Worm (Caenorhabditis elegans) whole organism, young adult: ENCODE results near the gene R193.2.

Experiments used
- F10E7.11 ChIP-seq: sonication (generic microtip); optimal IDR thresholded peaks from 2 replicates; lab custom pipeline; 2017; ENCODE audit warnings: mild to moderate bottlenecking, missing genetic modification characterization, moderate library complexity, missing compliant biosample characterization
- F23B12.7 ChIP-seq: sonication (generic microtip); optimal IDR thresholded peaks from 2 replicates; lab custom pipeline; 2017; ENCODE audit warnings: missing genetic modification characterization, mild to moderate bottlenecking, missing compliant biosample characterization, antibody characterized with exemption, moderate library complexity; ENCODE audit not compliant: insufficient read depth
- F33H1.4 ChIP-seq: fragments of 200-800 bp; sonication (Bioruptor generic); IDR thresholded peaks from 2 replicates; pipeline ENCODE4 v1.3.6; 2022; ENCODE audit warnings: missing genetic modification reagents, missing genetic modification characterization, missing compliant biosample characterization
- F37B4.10 ChIP-seq: fragments of 200-800 bp; sonication (Bioruptor generic); IDR thresholded peaks from 2 replicates; pipeline ENCODE4 v1.3.6; 2022; ENCODE audit warnings: missing genetic modification characterization, missing compliant biosample characterization
- F52B5.7 ChIP-seq: sonication (generic microtip); optimal IDR thresholded peaks from 2 replicates; lab custom pipeline; 2016; ENCODE audit warnings: mild to moderate bottlenecking, missing genetic modification characterization, missing compliant biosample characterization
- F55B11.4 ChIP-seq: sonication (generic microtip); optimal IDR thresholded peaks from 2 replicates; lab custom pipeline; 2016; ENCODE audit warnings: missing compliant biosample characterization, missing genetic modification characterization, borderline replicate concordance; ENCODE audit not compliant: insufficient read depth
- F57C9.4 ChIP-seq: sonication (generic microtip); optimal IDR thresholded peaks from 2 replicates; lab custom pipeline; 2017; ENCODE audit warnings: mild to moderate bottlenecking, missing genetic modification characterization, missing compliant biosample characterization
- K11D2.4 ChIP-seq: fragments of 200-800 bp; sonication (Bioruptor generic); IDR thresholded peaks from 2 replicates; pipeline ENCODE4 v1.3.6; 2022; ENCODE audit warnings: missing genetic modification reagents, missing genetic modification characterization, missing compliant biosample characterization
- T26A5.8 ChIP-seq: sonication (generic microtip); optimal IDR thresholded peaks from 2 replicates; lab custom pipeline; 2016; ENCODE audit warnings: missing genetic modification characterization, missing compliant biosample characterization
- Y56A3A.18 ChIP-seq: fragments of 200-800 bp; sonication (Bioruptor generic); IDR thresholded peaks from 2 replicates; pipeline ENCODE4 v1.3.6; 2022; ENCODE audit warnings: missing genetic modification reagents, missing genetic modification characterization, missing compliant biosample characterization
- aptf-2 ChIP-seq: fragments of 200-800 bp; sonication (Bioruptor generic); conservative IDR thresholded peaks from 2 replicates; pipeline ENCODE4 v1.3.6; 2022; ENCODE audit warnings: missing genetic modification reagents, missing genetic modification characterization, missing compliant biosample characterization
- attf-6 ChIP-seq: fragments of 200-800 bp; sonication (Bioruptor generic); IDR thresholded peaks from 2 replicates; pipeline ENCODE4 v1.3.6; 2022; ENCODE audit warnings: missing genetic modification reagents, missing genetic modification characterization, missing compliant biosample characterization
- bed-2 ChIP-seq: fragments of 200-800 bp; sonication (Bioruptor generic); IDR thresholded peaks from 2 replicates; pipeline ENCODE4 v1.3.6; 2022; ENCODE audit warnings: missing genetic modification reagents, missing genetic modification characterization, missing compliant biosample characterization
- ceh-27 ChIP-seq: fragments of 200-800 bp; sonication (Bioruptor generic); optimal IDR thresholded peaks from 2 replicates; lab custom pipeline; 2018; ENCODE audit warnings: mild to moderate bottlenecking, missing genetic modification characterization, moderate library complexity, missing compliant biosample characterization
- efl-1 ChIP-seq: fragments of 150-350 bp; optimal IDR thresholded peaks from 2 replicates; lab custom pipeline; 2014; ENCODE audit warnings: missing biosample characterization, missing genetic modification reagents, missing genetic modification characterization
- hrde-1 ChIP-seq: sonication (generic microtip); optimal IDR thresholded peaks from 2 replicates; lab custom pipeline; 2016; ENCODE audit warnings: missing genetic modification characterization, mild to moderate bottlenecking, missing compliant biosample characterization, moderate library complexity, missing genotype, missing genetic modification reagents, borderline replicate concordance
- let-607 ChIP-seq, 2 experiments: fragments of 200-800 bp in 1 of 2; sonication (Bioruptor generic) in 1 of 2; sonication (generic microtip) in 1 of 2; optimal IDR thresholded peaks; 2 replicates each; lab custom pipeline; 2016 to 2018; ENCODE audit warnings: mild to moderate bottlenecking in 2 of 2, missing compliant biosample characterization in 2 of 2, missing genetic modification characterization in 2 of 2, moderate library complexity in 2 of 2, missing genotype in 1 of 2
- lin-35 ChIP-seq, 3 experiments: fragments of 150-350 bp in 2 of 3; sonication (generic microtip) in 1 of 3; optimal IDR thresholded peaks; 2 replicates each; lab custom pipeline; 2014 to 2018; ENCODE audit warnings: missing biosample characterization in 3 of 3, missing genetic modification characterization in 3 of 3, missing genetic modification reagents in 3 of 3
- lin-40 ChIP-seq: sonication (generic microtip); optimal IDR thresholded peaks from 2 replicates; lab custom pipeline; 2016; ENCODE audit warnings: missing genetic modification characterization, mild to moderate bottlenecking, missing compliant biosample characterization, missing genotype, missing genetic modification reagents
- lir-1 ChIP-seq: fragments of 200-800 bp; sonication (Bioruptor generic); conservative IDR thresholded peaks from 2 replicates; pipeline ENCODE4 v1.3.6; 2022; ENCODE audit warnings: missing genetic modification reagents, missing genetic modification characterization, missing compliant biosample characterization
- lsl-1 ChIP-seq: fragments of 200-800 bp; sonication (Bioruptor generic); optimal IDR thresholded peaks from 2 replicates; lab custom pipeline; 2018; ENCODE audit warnings: mild to moderate bottlenecking, missing genetic modification characterization, moderate library complexity, missing compliant biosample characterization
- madf-10 ChIP-seq: sonication (generic microtip); optimal IDR thresholded peaks from 2 replicates; lab custom pipeline; 2016; ENCODE audit warnings: mild to moderate bottlenecking, missing genetic modification characterization, missing compliant biosample characterization
- madf-6 ChIP-seq: fragments of 200-800 bp; sonication (Bioruptor generic); IDR thresholded peaks from 2 replicates; pipeline ENCODE4 v1.3.6; 2022; ENCODE audit warnings: missing genetic modification reagents, missing genetic modification characterization, missing compliant biosample characterization
- nfyb-1 ChIP-seq: fragments of 200-800 bp; sonication (Bioruptor generic); IDR thresholded peaks from 2 replicates; pipeline ENCODE4 v1.3.6; 2022; ENCODE audit warnings: missing genetic modification reagents, missing genetic modification characterization, missing compliant biosample characterization
- pha-4 ChIP-seq: fragments of 150-350 bp; sonication (generic microtip); optimal IDR thresholded peaks from 2 replicates; lab custom pipeline; 2014; ENCODE audit warnings: missing biosample characterization, missing genetic modification reagents, missing genetic modification characterization
- rpc-1 ChIP-seq, 2 experiments: fragments of 150-350 bp in 1 of 2; sonication (generic microtip) in 1 of 2; optimal IDR thresholded peaks; 2 replicates each; lab custom pipeline; 2014 to 2018; ENCODE audit warnings: missing biosample characterization in 1 of 2, missing genetic modification characterization in 1 of 2, missing genetic modification reagents in 1 of 2, missing genotype in 1 of 2
- snpc-1.3 ChIP-seq: sonication (generic microtip); optimal IDR thresholded peaks from 2 replicates; lab custom pipeline; 2017; ENCODE audit warnings: missing genetic modification characterization, mild to moderate bottlenecking, missing compliant biosample characterization, antibody characterized with exemption, moderate library complexity, missing genotype, missing genetic modification reagents; ENCODE audit not compliant: insufficient read depth
- sptf-2 ChIP-seq: fragments of 200-800 bp; sonication (Bioruptor generic); optimal IDR thresholded peaks from 2 replicates; lab custom pipeline; 2018; ENCODE audit warnings: mild to moderate bottlenecking, missing genetic modification characterization, missing compliant biosample characterization
- unc-130 ChIP-seq: sonication (generic microtip); optimal IDR thresholded peaks from 2 replicates; lab custom pipeline; 2016; ENCODE audit warnings: missing genetic modification reagents, missing genetic modification characterization, missing compliant biosample characterization
- unc-62 ChIP-seq: fragments of 150-350 bp; optimal IDR thresholded peaks from 2 replicates; lab custom pipeline; 2014; ENCODE audit warnings: missing biosample characterization, missing genetic modification reagents, missing genetic modification characterization
- xnd-1 ChIP-seq: sonication (generic microtip); optimal IDR thresholded peaks from 2 replicates; lab custom pipeline; 2016; ENCODE audit warnings: missing genotype, missing genetic modification reagents, missing genetic modification characterization, missing compliant biosample characterization
- zim-3 ChIP-seq: sonication (generic microtip); optimal IDR thresholded peaks from 2 replicates; lab custom pipeline; 2017; ENCODE audit warnings: mild to moderate bottlenecking, missing genetic modification characterization, moderate library complexity, missing compliant biosample characterization
- ztf-22 ChIP-seq: fragments of 200-800 bp; sonication (Bioruptor generic); optimal IDR thresholded peaks from 2 replicates; lab custom pipeline; 2018; ENCODE audit warnings: mild to moderate bottlenecking, missing genetic modification characterization, moderate library complexity, missing compliant biosample characterization
- ztf-25 ChIP-seq: fragments of 200-800 bp; sonication (Bioruptor generic); IDR thresholded peaks from 2 replicates; pipeline ENCODE4 v1.3.6; 2022; ENCODE audit warnings: missing genetic modification reagents, missing genetic modification characterization, missing compliant biosample characterization

R193.2 gene

ce11 chrX:1110723-1111122 is 37.7 kb downstream of the R193.2 start:
- TF ChIP-seq F10E7.11 (tag; lab: Kevin White, UChicago): no peak
- no peak for TF ChIP-seq lsl-1 (GFP tag; lab: Kevin White, UChicago)
- no peak for TF ChIP-seq xnd-1 (tag; lab: Kevin White, UChicago)
- TF ChIP-seq bed-2 (GFP tag; lab: Robert Waterston, UW): no peak
- TF ChIP-seq F37B4.10 (GFP tag; lab: Robert Waterston, UW): no peak
- no peak for TF ChIP-seq zim-3 (tag; lab: Kevin White, UChicago)
- no peak for TF ChIP-seq let-607 (tag; optimal IDR thresholded peaks at IDR 0.05; lab: Kevin White, UChicago)
- TF ChIP-seq T26A5.8 (tag; lab: Kevin White, UChicago): no peak
- TF ChIP-seq snpc-1.3 (tag; lab: Kevin White, UChicago): no peak

- TF ChIP-seq madf-6 (GFP tag; lab: Robert Waterston, UW) (no peak), efl-1 (GFP tag; lab: Kevin White, UChicago) (no peak), lir-1 (GFP tag; lab: Robert Waterston, UW) (no peak), let-607 (tag; optimal IDR thresholded peaks at IDR 0.05; lab: Kevin White, UChicago) (no peak), madf-10 (tag; lab: Kevin White, UChicago) (no peak), ceh-27 (no peak), F52B5.7 (tag; lab: Kevin White, UChicago) (no peak), unc-62 (GFP tag; lab: Kevin White, UChicago) (no peak), hrde-1 (tag; lab: Kevin White, UChicago) (no peak), rpc-1 (optimal IDR thresholded peaks at IDR 0.05; lab: Kevin White, UChicago) (no peak), rpc-1 (tag; optimal IDR thresholded peaks at IDR 0.05; lab: Kevin White, UChicago) (no peak), lin-35 (GFP tag; optimal IDR thresholded peaks at IDR 0.05; lab: Kevin White, UChicago) (no peak), aptf-2 (GFP tag; lab: Robert Waterston, UW) (no peak), ztf-22 (no peak), bed-2 (GFP tag; lab: Robert Waterston, UW) (no peak), nfyb-1 (GFP tag; lab: Robert Waterston, UW) (no peak), lsl-1 (GFP tag; lab: Kevin White, UChicago) (no peak), lin-40 (no peak), F55B11.4 (no peak), sptf-2 (no peak), attf-6 (GFP tag; lab: Robert Waterston, UW) (no peak)
- TF ChIP-seq, all 124 proteins: peak for 0
Measured at ce11 chrX:1108874-1109273, 39.5 kb downstream of the R193.2 start.

ce11 chrX:1107758-1108157 is 40.6 kb downstream of the R193.2 start, which contains the start of gene C05D9.4:
TSS of gene C05D9.4 (plus strand) at chrX:1108058.
- no peak for TF ChIP-seq lin-40
- no peak for TF ChIP-seq bed-2 (GFP tag; lab: Robert Waterston, UW)
- TF ChIP-seq F57C9.4 (tag; lab: Kevin White, UChicago): no peak
- TF ChIP-seq Y56A3A.18 (GFP tag; lab: Robert Waterston, UW): no peak
- TF ChIP-seq let-607 (tag; optimal IDR thresholded peaks at IDR 0.05; lab: Kevin White, UChicago): no peak
- no peak for TF ChIP-seq K11D2.4
- TF ChIP-seq pha-4: no peak
- TF ChIP-seq xnd-1 (tag; lab: Kevin White, UChicago): no peak
- no peak for TF ChIP-seq F55B11.4
- no peak for TF ChIP-seq F23B12.7 (tag; lab: Kevin White, UChicago)
- no peak for TF ChIP-seq lin-35 (GFP tag; optimal IDR thresholded peaks at IDR 0.05; lab: Kevin White, UChicago)
- TF ChIP-seq F52B5.7 (tag; lab: Kevin White, UChicago): no peak
- no peak for TF ChIP-seq F33H1.4 (GFP tag; lab: Robert Waterston, UW)
- TF ChIP-seq sptf-2: no peak
- TF ChIP-seq ztf-25: no peak
- TF ChIP-seq unc-130 (GFP tag; lab: Kevin White, UChicago): no peak
- TF ChIP-seq, all 124 proteins: peak for 0
